Fruit fly (Drosophila melanogaster) whole organism, adult: ENCODE results near the gene CG32425.

Experiments
- CG12768 ChIP-seq: fragments of 200-800 bp; sonication (Bioruptor generic); optimal IDR thresholded peaks from 2 replicates; lab custom pipeline; 2017; ENCODE audit warnings: missing biosample characterization, missing genetic modification characterization, mild to moderate bottlenecking, moderate library complexity, missing genetic modification reagents
- CG7045 ChIP-seq: fragments of 200-800 bp; sonication (Bioruptor generic); optimal IDR thresholded peaks from 2 replicates; lab custom pipeline; 2017; ENCODE audit warnings: missing biosample characterization, mild to moderate bottlenecking, missing genetic modification characterization
- CG7101 ChIP-seq: fragments of 200-800 bp; sonication (Bioruptor generic); optimal IDR thresholded peaks from 2 replicates; lab custom pipeline; 2018; ENCODE audit warnings: missing biosample characterization, mild to moderate bottlenecking, missing genetic modification characterization, moderate library complexity
- Clk ChIP-seq: fragments of 200-800 bp; sonication (Bioruptor generic); optimal IDR thresholded peaks from 2 replicates; lab custom pipeline; 2017; ENCODE audit warnings: missing biosample characterization, missing genetic modification characterization
- Mnt ChIP-seq: fragments of 200-800 bp; sonication (Bioruptor generic); optimal IDR thresholded peaks from 2 replicates; lab custom pipeline; 2016; ENCODE audit warnings: missing biosample characterization, mild to moderate bottlenecking, missing genetic modification characterization
- bab1 ChIP-seq: fragments of 200-800 bp; sonication (Bioruptor generic); optimal IDR thresholded peaks from 3 replicates; lab custom pipeline; 2019; ENCODE audit warnings: missing biosample characterization, mild to moderate bottlenecking, missing genetic modification characterization, moderate library complexity
- cic ChIP-seq: fragments of 200-800 bp; sonication (Bioruptor generic); optimal IDR thresholded peaks from 2 replicates; lab custom pipeline; 2017; ENCODE audit warnings: missing biosample characterization, mild to moderate bottlenecking, missing genetic modification characterization, moderate library complexity
- ovo ChIP-seq: fragments of 200-800 bp; sonication (Bioruptor generic); optimal IDR thresholded peaks from 2 replicates; lab custom pipeline; 2016; ENCODE audit warnings: missing biosample characterization, missing genetic modification characterization

Gene CG32425

DNA sequence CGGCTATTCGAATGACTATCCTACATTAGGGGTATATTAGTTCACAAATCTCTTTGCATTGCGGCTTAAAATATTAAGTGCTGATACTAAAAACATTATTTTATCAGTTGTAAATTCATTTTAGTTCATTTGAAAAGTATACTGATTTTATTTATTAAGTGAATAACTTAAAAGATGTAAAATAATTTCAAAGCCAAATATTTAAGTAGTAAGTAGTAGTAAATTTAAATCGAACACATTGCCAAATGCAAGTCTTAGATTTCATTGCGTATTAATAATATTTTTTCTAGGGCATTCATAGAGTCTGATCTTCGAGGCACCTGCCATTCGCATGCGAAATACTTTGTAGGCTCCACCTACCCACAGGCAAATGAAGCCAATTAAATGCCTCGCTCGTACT is 65.5 kb downstream of the CG32425 start:
- TF ChIP-seq CG7101 (tag; lab: Kevin White, UChicago) (no peak), bab1 (GFP tag; lab: Kevin White, UChicago) (no peak), cic (GFP tag; lab: Kevin White, UChicago) (no peak), CG7045 (no peak), Clk (GFP tag; lab: Kevin White, UChicago) (no peak), CG12768 (no peak), ovo (GFP tag; lab: Kevin White, UChicago) (no peak), Mnt (no peak)
